Worm (Caenorhabditis elegans): ENCODE measurements around the gene W02B12.16.

DNA sequence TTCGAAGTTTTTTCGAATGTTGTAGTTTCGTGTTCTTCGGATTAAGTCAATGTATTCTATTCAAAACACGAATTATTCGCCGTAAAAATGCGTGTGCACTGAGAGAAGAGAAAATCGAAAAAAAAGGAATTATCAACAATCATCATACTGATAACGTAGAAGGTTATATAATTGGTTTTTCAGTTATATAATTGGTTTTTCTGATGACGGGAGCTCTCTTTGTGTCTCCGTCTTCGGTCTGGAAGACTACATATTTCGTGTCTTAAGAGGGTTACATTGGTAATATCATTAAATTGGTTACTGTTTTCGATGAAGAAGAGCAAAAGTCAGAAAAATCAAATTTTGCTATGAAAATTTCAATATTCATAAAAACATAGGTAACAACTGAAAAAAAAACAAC is 16.4 kb downstream of the W02B12.16 start:
- TF ChIP-seq Y22D7AL.16 (tag; optimal IDR thresholded peaks at IDR 0.05) (no peak), syd-9 (tag; optimal IDR thresholded peaks at IDR 0.05) (no peak), nhr-11 (tag; optimal IDR thresholded peaks at IDR 0.05) (no peak), elt-2 (tag; optimal IDR thresholded peaks at IDR 0.05) (no peak), hlh-30 (tag; optimal IDR thresholded peaks at IDR 0.05; ENCODE audit: insufficient read depth) (no peak), pha-4 (tag; optimal IDR thresholded peaks at IDR 0.05) (no peak)

Data from whole organism, late embryonic.